Fruit fly (Drosophila melanogaster) whole organism, adult: Measurements from ENCODE around the gene PIP82.

Experiments
- CG14711 ChIP-seq: fragments of 200-800 bp; sonication (Bioruptor generic); optimal IDR thresholded peaks from 2 replicates; lab custom pipeline; 2018; ENCODE audit warnings: missing biosample characterization, mild to moderate bottlenecking, missing genetic modification characterization, moderate library complexity
- CG5204 ChIP-seq: fragments of 200-800 bp; sonication (Bioruptor generic); optimal IDR thresholded peaks from 2 replicates; lab custom pipeline; 2016; ENCODE audit warnings: missing biosample characterization, missing genetic modification characterization
- CG7045 ChIP-seq: fragments of 200-800 bp; sonication (Bioruptor generic); optimal IDR thresholded peaks from 2 replicates; lab custom pipeline; 2017; ENCODE audit warnings: missing biosample characterization, mild to moderate bottlenecking, missing genetic modification characterization
- Crg-1 ChIP-seq: fragments of 200-800 bp; sonication (Bioruptor generic); optimal IDR thresholded peaks from 2 replicates; lab custom pipeline; 2016; ENCODE audit warnings: missing biosample characterization, missing genetic modification characterization
- Mnt ChIP-seq: fragments of 200-800 bp; sonication (Bioruptor generic); optimal IDR thresholded peaks from 2 replicates; lab custom pipeline; 2016; ENCODE audit warnings: missing biosample characterization, mild to moderate bottlenecking, missing genetic modification characterization
- cic ChIP-seq: fragments of 200-800 bp; sonication (Bioruptor generic); optimal IDR thresholded peaks from 2 replicates; lab custom pipeline; 2017; ENCODE audit warnings: missing biosample characterization, mild to moderate bottlenecking, missing genetic modification characterization, moderate library complexity
- cnc ChIP-seq, 2 experiments: fragments of >200 bp; optimal IDR thresholded peaks; 2 replicates each; lab custom pipeline; 2017
- kay ChIP-seq: fragments of 200-800 bp; sonication (Bioruptor generic); peaks from one replicate; lab custom pipeline; 2016; ENCODE audit warnings: missing biosample characterization, missing genetic modification characterization, borderline replicate concordance
- ovo ChIP-seq: fragments of 200-800 bp; sonication (Bioruptor generic); optimal IDR thresholded peaks from 2 replicates; lab custom pipeline; 2016; ENCODE audit warnings: missing biosample characterization, missing genetic modification characterization
- toe ChIP-seq: fragments of 200-800 bp; sonication (Bioruptor generic); optimal IDR thresholded peaks from 2 replicates; lab custom pipeline; 2016; ENCODE audit warnings: missing biosample characterization, missing genetic modification characterization

- TF ChIP-seq ovo: no peak
- no peak for TF ChIP-seq kay (GFP tag; lab: Kevin White, UChicago)
- TF ChIP-seq Mnt (GFP tag; lab: Kevin White, UChicago): no peak
- TF ChIP-seq cic: no peak
- TF ChIP-seq cnc (optimal IDR thresholded peaks at IDR 0.05; lab: Kevin White, UChicago): no peak
- TF ChIP-seq CG14711 (tag; lab: Kevin White, UChicago): no peak
- no peak for TF ChIP-seq CG5204 (GFP tag; lab: Kevin White, UChicago)
- no peak for TF ChIP-seq Crg-1 (GFP tag; lab: Kevin White, UChicago)
- TF ChIP-seq toe (GFP tag; lab: Kevin White, UChicago): no peak
- TF ChIP-seq CG7045 (GFP tag; lab: Kevin White, UChicago): no peak
These were observed 9.0 kb downstream of the PIP82 start for dm6 chrX:8520517-8520916.
